Fruit fly (Drosophila melanogaster) whole organism, prepupa: ENCODE data around the gene Vinc.

Source experiments
- CG8632 ChIP-seq: fragments of 200-800 bp; sonication (Bioruptor generic); optimal IDR thresholded peaks from 3 replicates; lab custom pipeline; 2016; ENCODE audit warnings: missing biosample characterization, missing genetic modification characterization
- Ets96B ChIP-seq: fragments of 200-800 bp; optimal IDR thresholded peaks from 2 replicates; lab custom pipeline; 2019; ENCODE audit warnings: missing biosample characterization, mild to moderate bottlenecking, missing genetic modification characterization, moderate library complexity
- salr ChIP-seq, 2 experiments: fragments of 200-800 bp; sonication (Bioruptor generic); optimal IDR thresholded peaks; 3 replicates each; lab custom pipeline; 2016 to 2018; ENCODE audit warnings: missing biosample characterization in 2 of 2, missing genetic modification characterization in 2 of 2, mild to moderate bottlenecking in 1 of 2

- TF ChIP-seq salr (GFP tag; optimal IDR thresholded peaks at IDR 0.05; lab: Kevin White, UChicago) (no peak), Ets96B (tag; lab: Kevin White, UChicago) (no peak), CG8632 (no peak)
These were observed 48.2 kb upstream of the Vinc start, which contains the start of gene CG2924 for dm6 chrX:2270557-2270930.
